Fruit fly (Drosophila melanogaster) whole organism, pupa: ENCODE data around the gene Pmm2.
A peak's percentile ranks its signal among the peaks of the same experiment; 100 is the strongest.

Experiments
- CG15710 ChIP-seq: fragments of 200-800 bp; sonication (Bioruptor generic); optimal IDR thresholded peaks from 2 replicates; lab custom pipeline; 2018; ENCODE audit warnings: missing biosample characterization, mild to moderate bottlenecking, missing genetic modification characterization, moderate library complexity
- CG17806 ChIP-seq: fragments of 200-800 bp; sonication (Bioruptor generic); optimal IDR thresholded peaks from 2 replicates; lab custom pipeline; 2018; ENCODE audit warnings: missing biosample characterization, mild to moderate bottlenecking, missing genetic modification characterization, moderate library complexity
- CG34367 ChIP-seq: fragments of 200-800 bp; sonication (Bioruptor generic); optimal IDR thresholded peaks from 2 replicates; lab custom pipeline; 2018; ENCODE audit warnings: missing biosample characterization, mild to moderate bottlenecking, missing genetic modification characterization
- CG4496 ChIP-seq: fragments of 200-800 bp; sonication (Bioruptor generic); IDR thresholded peaks from 3 replicates; pipeline ENCODE4 v1.3.6; 2022; ENCODE audit warnings: missing biosample characterization, missing genetic modification characterization
- fd96Ca ChIP-seq: fragments of 200-800 bp; sonication (Bioruptor generic); IDR thresholded peaks from 3 replicates; pipeline ENCODE4 v1.3.6; 2022; ENCODE audit warnings: missing biosample characterization, missing genetic modification characterization

DNA sequence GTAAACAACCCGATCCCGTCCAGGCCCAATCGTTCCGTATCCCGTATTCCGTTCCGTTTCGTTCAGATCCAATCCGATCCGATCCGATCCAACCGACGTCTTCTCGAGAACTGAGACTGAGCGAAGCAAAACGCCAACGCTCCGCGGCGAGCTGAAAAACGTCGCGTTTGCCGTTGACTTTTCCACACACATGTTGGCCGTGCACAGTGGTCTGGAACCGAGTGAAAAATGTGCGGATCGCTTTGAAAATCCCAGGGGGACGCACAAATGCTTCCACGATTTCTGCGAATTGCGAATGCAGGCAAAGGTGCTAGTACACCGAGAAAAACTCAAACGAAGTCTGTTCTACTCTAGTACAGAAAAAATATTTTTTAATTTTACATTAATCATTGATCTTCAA lies 49.4 kb upstream of the Pmm2 start, which contains the start of gene CG10663:
- TF ChIP-seq fd96Ca (GFP tag; lab: Robert Waterston, UW) (no peak; the same call in 2 of the 3 replicates), CG15710 (tag; lab: Kevin White, UChicago) (no peak), CG17806 (tag; lab: Kevin White, UChicago) (no peak), CG34367 (tag; lab: Kevin White, UChicago) (no peak), CG4496 (peak; percentile 77)
